Worm (Caenorhabditis elegans) whole organism, L2 larva: ENCODE data around the gene clh-1.

ENCODE experiments used
- C34F6.9 ChIP-seq: fragments of 150-350 bp; optimal IDR thresholded peaks from 2 replicates; lab custom pipeline; 2014; ENCODE audit warnings: missing biosample characterization, missing genetic modification characterization
- F13H6.1 ChIP-seq: sonication (generic microtip); optimal IDR thresholded peaks from 2 replicates; lab custom pipeline; 2016; ENCODE audit warnings: missing genetic modification characterization, missing compliant biosample characterization
- R02D3.7 ChIP-seq: fragments of 150-350 bp; optimal IDR thresholded peaks from 2 replicates; lab custom pipeline; 2014; ENCODE audit warnings: missing biosample characterization, missing genetic modification characterization
- Y55F3AM.14 ChIP-seq: fragments of 200-800 bp; sonication (Bioruptor generic); optimal IDR thresholded peaks from 2 replicates; lab custom pipeline; 2018; ENCODE audit warnings: mild to moderate bottlenecking, missing genetic modification characterization, missing compliant biosample characterization
- ZK546.5 ChIP-seq: sonication (generic microtip); optimal IDR thresholded peaks from 2 replicates; lab custom pipeline; 2017; ENCODE audit warnings: missing biosample characterization, missing genetic modification characterization
- alr-1 ChIP-seq: fragments of 150-350 bp; optimal IDR thresholded peaks from 2 replicates; lab custom pipeline; 2014; ENCODE audit warnings: missing biosample characterization, missing genetic modification characterization
- ama-1 ChIP-seq: fragments of 150-350 bp; optimal IDR thresholded peaks from 2 replicates; lab custom pipeline; 2018; ENCODE audit warnings: inconsistent platforms
- blmp-1 ChIP-seq: sonication (generic microtip); optimal IDR thresholded peaks from 2 replicates; lab custom pipeline; 2017; ENCODE audit warnings: missing genetic modification characterization, mild to moderate bottlenecking, missing compliant biosample characterization, antibody characterized with exemption, moderate library complexity; ENCODE audit not compliant: insufficient read depth
- ceh-16 ChIP-seq: fragments of 150-350 bp; optimal IDR thresholded peaks from 2 replicates; lab custom pipeline; 2014; ENCODE audit warnings: missing biosample characterization, missing genetic modification characterization
- dmd-4 ChIP-seq: sonication (generic microtip); optimal IDR thresholded peaks from 2 replicates; lab custom pipeline; 2017; ENCODE audit warnings: missing biosample characterization, missing genetic modification characterization
- egl-27 ChIP-seq: sonication (generic microtip); optimal IDR thresholded peaks from 3 replicates; lab custom pipeline; 2017; ENCODE audit warnings: missing biosample characterization, missing genetic modification reagents, missing genetic modification characterization
- elt-3 ChIP-seq: sonication (generic microtip); optimal IDR thresholded peaks from 2 replicates; lab custom pipeline; 2017; ENCODE audit warnings: missing biosample characterization, missing genetic modification characterization
- fos-1 ChIP-seq: fragments of 150-350 bp; optimal IDR thresholded peaks from 2 replicates; lab custom pipeline; 2014; ENCODE audit warnings: missing biosample characterization, missing genetic modification characterization
- gmeb-1 ChIP-seq: fragments of 150-350 bp; optimal IDR thresholded peaks from 2 replicates; lab custom pipeline; 2014; ENCODE audit warnings: missing biosample characterization, missing genetic modification characterization
- lin-11 ChIP-seq: fragments of 150-350 bp; sonication (generic microtip); optimal IDR thresholded peaks from 2 replicates; lab custom pipeline; 2014; ENCODE audit warnings: missing biosample characterization, missing genetic modification characterization, inconsistent platforms, mixed read lengths
- lin-13 ChIP-seq: fragments of 150-350 bp; optimal IDR thresholded peaks from 2 replicates; lab custom pipeline; 2014; ENCODE audit warnings: missing biosample characterization, missing genetic modification reagents, missing genetic modification characterization
- lin-39 ChIP-seq: fragments of 150-350 bp; optimal IDR thresholded peaks from 2 replicates; lab custom pipeline; 2014; ENCODE audit warnings: missing biosample characterization, missing genetic modification reagents, missing genetic modification characterization
- lsy-2 ChIP-seq, 2 experiments: fragments of 150-350 bp in 1 of 2; sonication (generic microtip) in 1 of 2; optimal IDR thresholded peaks; 2 replicates each; lab custom pipeline; 2014 to 2017; ENCODE audit warnings: missing biosample characterization in 2 of 2, missing genetic modification characterization in 2 of 2
- mab-5 ChIP-seq: fragments of 150-350 bp; optimal IDR thresholded peaks from 2 replicates; lab custom pipeline; 2014; ENCODE audit warnings: missing biosample characterization, missing genetic modification characterization
- mbf-1 ChIP-seq: sonication (generic microtip); optimal IDR thresholded peaks from 2 replicates; lab custom pipeline; 2017; ENCODE audit warnings: missing biosample characterization, missing genetic modification characterization
- mdl-1 ChIP-seq, 2 experiments: fragments of 150-350 bp in 1 of 2; sonication (generic microtip) in 1 of 2; optimal IDR thresholded peaks; 2 replicates each; lab custom pipeline; 2017; ENCODE audit warnings: missing biosample characterization in 2 of 2, missing genetic modification characterization in 2 of 2
- nhr-10 ChIP-seq: sonication (generic microtip); optimal IDR thresholded peaks from 2 replicates; lab custom pipeline; 2017; ENCODE audit warnings: missing biosample characterization, missing genetic modification characterization
- nhr-11 ChIP-seq: fragments of 150-350 bp; optimal IDR thresholded peaks from 2 replicates; lab custom pipeline; 2014; ENCODE audit warnings: missing biosample characterization, missing genetic modification characterization
- nhr-12 ChIP-seq: fragments of 150-350 bp; optimal IDR thresholded peaks from 2 replicates; lab custom pipeline; 2014; ENCODE audit warnings: missing biosample characterization, missing genetic modification characterization
- nhr-129 ChIP-seq: fragments of 150-350 bp; optimal IDR thresholded peaks from 2 replicates; lab custom pipeline; 2014; ENCODE audit warnings: missing biosample characterization, missing genetic modification characterization
- nhr-21 ChIP-seq: fragments of 150-350 bp; optimal IDR thresholded peaks from 2 replicates; lab custom pipeline; 2014; ENCODE audit warnings: missing biosample characterization, missing genetic modification characterization
- nhr-23 ChIP-seq: fragments of 150-350 bp; optimal IDR thresholded peaks from 2 replicates; lab custom pipeline; 2014; ENCODE audit warnings: missing biosample characterization, missing genetic modification reagents, missing genetic modification characterization
- nhr-237 ChIP-seq: fragments of 150-350 bp; optimal IDR thresholded peaks from 2 replicates; lab custom pipeline; 2014; ENCODE audit warnings: missing biosample characterization, missing genetic modification characterization
- nhr-25 ChIP-seq: fragments of 150-350 bp; sonication (generic microtip); optimal IDR thresholded peaks from 3 replicates; lab custom pipeline; 2014; ENCODE audit warnings: missing biosample characterization, missing genetic modification characterization
- nhr-6 ChIP-seq: fragments of 150-350 bp; optimal IDR thresholded peaks from 2 replicates; lab custom pipeline; 2014; ENCODE audit warnings: missing biosample characterization, missing genetic modification characterization
- nhr-77 ChIP-seq: fragments of 150-350 bp; optimal IDR thresholded peaks from 2 replicates; lab custom pipeline; 2014; ENCODE audit warnings: missing biosample characterization, missing genetic modification characterization
- skn-1 ChIP-seq: sonication (generic microtip); optimal IDR thresholded peaks from 2 replicates; lab custom pipeline; 2017; ENCODE audit warnings: missing biosample characterization, missing genetic modification characterization
- sma-3 ChIP-seq: sonication (generic microtip); optimal IDR thresholded peaks from 2 replicates; lab custom pipeline; 2016; ENCODE audit warnings: missing genetic modification reagents, missing genetic modification characterization, missing compliant biosample characterization
- sma-9 ChIP-seq, 2 experiments: fragments of 150-350 bp in 1 of 2; sonication (generic microtip) in 1 of 2; optimal IDR thresholded peaks; 2 replicates each; lab custom pipeline; 2014 to 2016; ENCODE audit warnings: missing genetic modification characterization in 2 of 2, mild to moderate bottlenecking in 1 of 2, missing biosample characterization in 1 of 2, missing compliant biosample characterization in 1 of 2, missing genetic modification reagents in 1 of 2, moderate library complexity in 1 of 2
- snpc-4 ChIP-seq: fragments of 150-350 bp; optimal IDR thresholded peaks from 2 replicates; lab custom pipeline; 2014; ENCODE audit warnings: missing biosample characterization, missing genetic modification characterization
- unc-39 ChIP-seq: fragments of 150-350 bp; optimal IDR thresholded peaks from 2 replicates; lab custom pipeline; 2014; ENCODE audit warnings: missing biosample characterization, missing genetic modification characterization
- unc-55 ChIP-seq: fragments of 150-350 bp; sonication (generic microtip); optimal IDR thresholded peaks from 3 replicates; lab custom pipeline; 2014; ENCODE audit warnings: missing biosample characterization, missing genetic modification reagents, missing genetic modification characterization
- unc-62 ChIP-seq: fragments of 150-350 bp; optimal IDR thresholded peaks from 2 replicates; lab custom pipeline; 2014; ENCODE audit warnings: missing biosample characterization, missing genetic modification reagents, missing genetic modification characterization
- zag-1 ChIP-seq: fragments of 150-350 bp; optimal IDR thresholded peaks from 2 replicates; lab custom pipeline; 2014; ENCODE audit warnings: missing biosample characterization, missing genetic modification characterization
- ztf-11 ChIP-seq: sonication (generic microtip); optimal IDR thresholded peaks from 2 replicates; lab custom pipeline; 2017; ENCODE audit warnings: missing biosample characterization, missing genetic modification characterization
- ztf-4 ChIP-seq: fragments of 150-350 bp; optimal IDR thresholded peaks from 2 replicates; lab custom pipeline; 2014; ENCODE audit warnings: missing biosample characterization, missing genetic modification characterization

clh-1 gene

ce11 chrII:11868893-11869292, 12.6 kb upstream of the clh-1 start:
- no peak for TF ChIP-seq nhr-21 (tag; lab: Kevin White, UChicago)
- no peak for TF ChIP-seq C34F6.9
- no peak for TF ChIP-seq nhr-12 (tag; lab: Kevin White, UChicago)
- TF ChIP-seq unc-55 (GFP tag; lab: Kevin White, UChicago) = no peak
- TF ChIP-seq skn-1 (tag; lab: Kevin White, UChicago) = no peak
- TF ChIP-seq nhr-23 = no peak
- no peak for TF ChIP-seq sma-3 (GFP tag; lab: Kevin White, UChicago)
- no peak for TF ChIP-seq nhr-237 (tag; lab: Kevin White, UChicago)
- no peak for TF ChIP-seq blmp-1 (tag; lab: Kevin White, UChicago)
- TF ChIP-seq nhr-25 (tag; lab: Kevin White, UChicago) = no peak
- no peak for TF ChIP-seq snpc-4 (tag; lab: Kevin White, UChicago)
- TF ChIP-seq lin-11 (tag; lab: Kevin White, UChicago) = no peak
- TF ChIP-seq nhr-6 = no peak
- no peak for TF ChIP-seq zag-1
- no peak for TF ChIP-seq elt-3 (tag; lab: Kevin White, UChicago)
- no peak for TF ChIP-seq alr-1 (tag; lab: Kevin White, UChicago)
- TF ChIP-seq mab-5 = no peak

ce11 chrII:11868234-11868633, 12.0 kb upstream of the clh-1 start, which contains the start of gene col-84:
Gene col-84 (plus strand): TSS chrII:11868534.
- TF ChIP-seq nhr-12 (tag; lab: Kevin White, UChicago) = no peak
- no peak for TF ChIP-seq mbf-1 (tag; lab: Kevin White, UChicago)
- TF ChIP-seq mdl-1 (tag; optimal IDR thresholded peaks at IDR 0.05; lab: Kevin White, UChicago) = no peak
- TF ChIP-seq skn-1 (tag; lab: Kevin White, UChicago) = no peak
- no peak for TF ChIP-seq ZK546.5 (tag; lab: Kevin White, UChicago)
- no peak for TF ChIP-seq nhr-11 (tag; lab: Kevin White, UChicago)
- TF ChIP-seq ztf-11 = no peak

- TF ChIP-seq nhr-129 (tag; lab: Kevin White, UChicago) = no peak
- no peak for TF ChIP-seq lsy-2 (tag; optimal IDR thresholded peaks at IDR 0.05; lab: Kevin White, UChicago)
- TF ChIP-seq, all 48 proteins: peak for 0
These were observed 9.4 kb upstream of the clh-1 start, which contains the start of gene K12D12.4 for ce11 chrII:11865644-11866043. Gene K12D12.4 (minus strand): TSS chrII:11865744.

DNA sequence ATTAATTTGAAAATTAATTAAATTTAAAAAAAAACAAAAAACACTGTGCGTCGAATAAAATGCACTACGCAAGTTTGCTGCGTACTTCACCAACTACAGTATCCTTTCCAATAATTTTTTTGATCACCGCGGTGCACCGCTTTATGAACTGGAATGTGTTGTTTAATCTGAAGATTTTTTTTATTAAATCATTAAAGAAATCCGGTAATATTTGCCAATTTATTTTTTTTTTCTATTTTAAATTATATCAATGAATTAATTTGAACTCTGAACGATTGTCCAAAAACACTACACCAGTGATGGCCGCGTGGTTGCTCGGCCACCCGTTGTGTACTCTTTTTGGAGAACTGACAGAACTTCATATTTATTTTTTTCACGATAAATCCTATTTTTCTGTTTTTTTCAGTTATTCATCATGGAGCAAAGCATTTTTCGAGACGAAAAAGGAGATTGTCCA, 4.4 kb upstream of the clh-1 start, which contains the start of gene K12D12.5:
Gene K12D12.5, plus strand, starts transcription at position 407 of the 457 bp plus-strand sequence.
- no peak for TF ChIP-seq dmd-4 (tag; lab: Kevin White, UChicago)
- TF ChIP-seq blmp-1 (tag; lab: Kevin White, UChicago) = no peak
- no peak for TF ChIP-seq mdl-1 (tag; optimal IDR thresholded peaks at IDR 0.05; lab: Kevin White, UChicago)
- TF ChIP-seq ZK546.5 (tag; lab: Kevin White, UChicago) = no peak
- no peak for TF ChIP-seq nhr-237 (tag; lab: Kevin White, UChicago)
- no peak for TF ChIP-seq nhr-11 (tag; lab: Kevin White, UChicago)
- TF ChIP-seq alr-1 (tag; lab: Kevin White, UChicago) = no peak
- no peak for TF ChIP-seq egl-27 (tag; lab: Kevin White, UChicago)
- no peak for TF ChIP-seq nhr-77 (tag; lab: Kevin White, UChicago)
- TF ChIP-seq unc-62 (GFP tag; lab: Kevin White, UChicago) = no peak
- no peak for TF ChIP-seq C34F6.9
- no peak for TF ChIP-seq sma-9 (GFP tag; optimal IDR thresholded peaks at IDR 0.05; lab: Kevin White, UChicago)
- no peak for TF ChIP-seq sma-9 (tag; optimal IDR thresholded peaks at IDR 0.05; lab: Kevin White, UChicago)

- TF ChIP-seq fos-1 (tag; lab: Kevin White, UChicago) (peak; percentile 26), gmeb-1 (tag; lab: Kevin White, UChicago) (peak; percentile 11), nhr-6 (no peak), ztf-11 (no peak)
These were observed 3.6 kb upstream of the clh-1 start for ce11 chrII:11859833-11860232.

- no peak for TF ChIP-seq F13H6.1 (tag; lab: Kevin White, UChicago)
- TF ChIP-seq lin-11 (tag; lab: Kevin White, UChicago) = no peak
- no peak for TF ChIP-seq Y55F3AM.14 (GFP tag; lab: Kevin White, UChicago)
- no peak for TF ChIP-seq nhr-10
- TF ChIP-seq dmd-4 (tag; lab: Kevin White, UChicago) = no peak
- no peak for TF ChIP-seq nhr-237 (tag; lab: Kevin White, UChicago)
- no peak for TF ChIP-seq sma-9 (GFP tag; optimal IDR thresholded peaks at IDR 0.05; lab: Kevin White, UChicago)
- TF ChIP-seq sma-9 (tag; optimal IDR thresholded peaks at IDR 0.05; lab: Kevin White, UChicago) = no peak
- TF ChIP-seq ama-1 (lab: Kevin White, UChicago) = no peak
- no peak for TF ChIP-seq lin-39 (tag; lab: Kevin White, UChicago)
- TF ChIP-seq nhr-11 (tag; lab: Kevin White, UChicago) = no peak
- no peak for TF ChIP-seq snpc-4 (tag; lab: Kevin White, UChicago)
- TF ChIP-seq lin-13 (GFP tag; lab: Kevin White, UChicago) = no peak
- TF ChIP-seq blmp-1 (tag; lab: Kevin White, UChicago) = no peak
- no peak for TF ChIP-seq gmeb-1 (tag; lab: Kevin White, UChicago)
- TF ChIP-seq sma-3 (GFP tag; lab: Kevin White, UChicago) = no peak
- no peak for TF ChIP-seq unc-39 (tag; lab: Kevin White, UChicago)
- no peak for TF ChIP-seq ztf-4
- no peak for TF ChIP-seq fos-1 (tag; lab: Kevin White, UChicago)
- TF ChIP-seq ceh-16 (tag; lab: Kevin White, UChicago) = no peak
- TF ChIP-seq R02D3.7 = no peak
These were observed 1.5 kb downstream of the clh-1 start for ce11 chrII:11854749-11855148.
